Fruit fly (Drosophila melanogaster) Kc167 (cell line): Measurements from ENCODE around the gene bb8.

ENCODE experiments used
- Myc ChIP-seq: fragments of >200 bp; optimal IDR thresholded peaks from 2 replicates; lab custom pipeline; 2017; ENCODE audit warnings: missing external identifiers
- Sin3A ChIP-seq: fragments of >200 bp; optimal IDR thresholded peaks from 2 replicates; lab custom pipeline; 2018; ENCODE audit warnings: missing external identifiers
- h ChIP-seq: fragments of >200 bp; optimal IDR thresholded peaks from 3 replicates; lab custom pipeline; 2018; ENCODE audit warnings: missing external identifiers
- insv ChIP-seq: fragments of >200 bp; optimal IDR thresholded peaks from 3 replicates; lab custom pipeline; 2018; ENCODE audit warnings: missing external identifiers
- ttk ChIP-seq: sonication (Bioruptor generic); optimal IDR thresholded peaks from 2 replicates; lab custom pipeline; 2017; ENCODE audit warnings: missing external identifiers

- TF ChIP-seq h (lab: Kevin White, UChicago) = no peak
- TF ChIP-seq ttk (lab: Kevin White, UChicago) = no peak
- no peak for TF ChIP-seq Myc
- no peak for TF ChIP-seq Sin3A
- TF ChIP-seq insv (lab: Kevin White, UChicago) = no peak
Measured at dm6 chr3R:23310151-23310550, 20.2 kb upstream of the bb8 start.
